Fruit fly (Drosophila melanogaster) whole organism, wandering third instar larva: ENCODE results near the gene CG12316.

ENCODE experiments used
- Abd-B ChIP-seq: fragments of >200 bp; optimal IDR thresholded peaks from 2 replicates; lab custom pipeline; 2017; ENCODE audit warnings: missing biosample characterization, missing genetic modification characterization
- CG9705 ChIP-seq: fragments of 200-800 bp; sonication (Bioruptor generic); optimal IDR thresholded peaks from 2 replicates; lab custom pipeline; 2018; ENCODE audit warnings: missing biosample characterization, mild to moderate bottlenecking, missing genetic modification characterization
- Dif ChIP-seq: fragments of 200-275, 200-300 bp; sonication (Bioruptor generic); optimal IDR thresholded peaks from 2 replicates; lab custom pipeline; 2018; ENCODE audit warnings: missing biosample characterization, missing genetic modification characterization; ENCODE audit not compliant: partially characterized antibody
- Mio ChIP-seq: sonication (Bioruptor generic); optimal IDR thresholded peaks from 2 replicates; lab custom pipeline; 2016; ENCODE audit warnings: missing biosample characterization, missing genetic modification characterization
- N ChIP-seq: fragments of >200 bp; optimal IDR thresholded peaks from 2 replicates; lab custom pipeline; 2018; ENCODE audit warnings: missing biosample characterization, missing external identifiers, missing genetic modification characterization
- Rel ChIP-seq, 2 experiments: fragments of 200-800 bp; sonication (Bioruptor generic) in 1 of 2; optimal IDR thresholded peaks; 2 replicates in 1 of 2; 3 replicates in 1 of 2; lab custom pipeline; 2016 to 2019; ENCODE audit warnings: mild to moderate bottlenecking in 2 of 2, missing biosample characterization in 2 of 2, missing genetic modification characterization in 2 of 2, moderate library complexity in 1 of 2
- dl ChIP-seq, 2 experiments: fragments of 175-275, 200-275 bp in 1 of 2; fragments of 200-275 bp in 1 of 2; sonication (Bioruptor generic); optimal IDR thresholded peaks; lab custom pipeline; 2018; ENCODE audit warnings: mild to moderate bottlenecking in 2 of 2, missing biosample characterization in 2 of 2, missing genetic modification characterization in 2 of 2, moderate library complexity in 2 of 2; ENCODE audit not compliant: partially characterized antibody in 2 of 2, insufficient read depth in 1 of 2
- dmrt93B ChIP-seq: fragments of 200-800 bp; sonication (Bioruptor generic); optimal IDR thresholded peaks from 2 replicates; lab custom pipeline; 2018; ENCODE audit warnings: missing biosample characterization, mild to moderate bottlenecking, missing genetic modification characterization
- ey ChIP-seq: fragments of 200-800 bp; sonication (Bioruptor generic); optimal IDR thresholded peaks from 2 replicates; lab custom pipeline; 2016; ENCODE audit warnings: missing biosample characterization, missing genetic modification characterization
- jim ChIP-seq: fragments of 175-275, 200-325 bp; sonication (Bioruptor generic); optimal IDR thresholded peaks from 2 replicates; lab custom pipeline; 2016; ENCODE audit warnings: missing biosample characterization, mild to moderate bottlenecking, missing genetic modification characterization
- usp ChIP-seq: fragments of >200 bp; optimal IDR thresholded peaks from 2 replicates; lab custom pipeline; 2017; ENCODE audit warnings: missing biosample characterization, missing genetic modification characterization

DNA sequence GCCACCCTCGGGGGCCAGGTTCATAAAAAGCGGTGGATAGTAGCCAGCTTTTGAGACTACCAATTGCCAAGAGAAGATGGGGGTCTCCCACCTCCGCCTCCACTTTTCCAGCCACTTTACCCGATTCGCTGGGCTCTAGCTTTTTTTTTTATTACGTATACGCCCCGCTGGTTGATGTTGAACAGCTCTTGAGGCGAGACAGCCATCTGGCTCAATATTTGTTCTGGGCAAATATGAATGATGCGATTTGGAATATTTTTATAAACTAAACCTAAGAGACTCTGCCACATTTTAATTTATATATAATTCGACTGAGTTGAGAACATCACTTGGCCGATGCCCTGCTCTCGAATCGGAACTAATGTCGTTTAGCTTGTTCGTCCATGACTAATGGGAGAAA is 13.3 kb upstream of the CG12316 start:
- TF ChIP-seq Rel (GFP tag; optimal IDR thresholded peaks at IDR 0.05; lab: Kevin White, UChicago) (no peak), Rel (tag; optimal IDR thresholded peaks at IDR 0.05; lab: Kevin White, UChicago) (no peak), ey (no peak), N (GFP tag; lab: Kevin White, UChicago) (no peak), dmrt93B (no peak), Dif (GFP tag; lab: Kevin White, UChicago) (no peak), usp (GFP tag; lab: Kevin White, UChicago) (no peak), CG9705 (GFP tag; lab: Kevin White, UChicago) (peak; percentile 0), jim (GFP tag; lab: Kevin White, UChicago) (no peak), Mio (GFP tag; lab: Kevin White, UChicago) (no peak), Abd-B (GFP tag; lab: Kevin White, UChicago) (no peak), dl (GFP tag; optimal IDR thresholded peaks at IDR 0.05; lab: Kevin White, UChicago; ENCODE audit: insufficient read depth in 1 of 2, partially characterized antibody in 2 of 2) (no peak)
